Worm (Caenorhabditis elegans): ENCODE measurements around the gene ZK813.3.

ce11 chrX:3479950-3480349 is 38.3 kb downstream of the ZK813.3 start, which contains the start of gene wrt-6:
- no peak for TF ChIP-seq ztf-11 (tag; optimal IDR thresholded peaks at IDR 0.05)
- no peak for TF ChIP-seq lin-13 (tag; optimal IDR thresholded peaks at IDR 0.05)
- TF ChIP-seq snpc-4 (tag; optimal IDR thresholded peaks at IDR 0.05) = no peak
- TF ChIP-seq blmp-1 (tag; optimal IDR thresholded peaks at IDR 0.05) = no peak
- TF ChIP-seq nhr-12 (tag; optimal IDR thresholded peaks at IDR 0.05) = no peak
- no peak for TF ChIP-seq elt-1 (tag; optimal IDR thresholded peaks at IDR 0.05; ENCODE audit: borderline replicate concordance, insufficient read depth)
- TF ChIP-seq unc-39 (tag; optimal IDR thresholded peaks at IDR 0.05) = no peak
- no peak for TF ChIP-seq pha-4 (tag; optimal IDR thresholded peaks at IDR 0.05)
- TF ChIP-seq mep-1 (tag; optimal IDR thresholded peaks at IDR 0.05) = no peak
- no peak for TF ChIP-seq nhr-76 (tag; optimal IDR thresholded peaks at IDR 0.05)
- no peak for TF ChIP-seq nhr-2 (tag; optimal IDR thresholded peaks at IDR 0.05)
- no peak for TF ChIP-seq lsy-2 (tag; optimal IDR thresholded peaks at IDR 0.05)
- TF ChIP-seq nhr-28 (tag; optimal IDR thresholded peaks at IDR 0.05) = no peak

Data from whole organism, mixed stage, embryonic.